Worm (Caenorhabditis elegans) whole organism, late embryonic: ENCODE results near the gene F54B11.11.

Experiments used
- C08G9.2 ChIP-seq: sonication (generic microtip); optimal IDR thresholded peaks from 2 replicates; lab custom pipeline; 2016; ENCODE audit warnings: mild to moderate bottlenecking, missing genetic modification characterization, moderate library complexity, missing compliant biosample characterization
- F13H6.1 ChIP-seq: sonication (generic microtip); optimal IDR thresholded peaks from 2 replicates; lab custom pipeline; 2016; ENCODE audit warnings: missing genetic modification characterization, missing compliant biosample characterization
- Y22D7AL.16 ChIP-seq: sonication (generic microtip); optimal IDR thresholded peaks from 2 replicates; lab custom pipeline; 2016; ENCODE audit warnings: missing genetic modification characterization, missing compliant biosample characterization
- ceh-18 ChIP-seq: sonication (generic microtip); optimal IDR thresholded peaks from 2 replicates; lab custom pipeline; 2016; ENCODE audit warnings: missing genetic modification characterization, missing compliant biosample characterization
- ceh-19 ChIP-seq: fragments of 200-800 bp; sonication (Bioruptor generic); optimal IDR thresholded peaks from 2 replicates; lab custom pipeline; 2018; ENCODE audit warnings: mild to moderate bottlenecking, missing genetic modification characterization, missing compliant biosample characterization
- ceh-24 ChIP-seq: sonication (generic microtip); optimal IDR thresholded peaks from 2 replicates; lab custom pipeline; 2016; ENCODE audit warnings: mild to moderate bottlenecking, missing genetic modification characterization, missing compliant biosample characterization
- ceh-31 ChIP-seq: sonication (generic microtip); optimal IDR thresholded peaks from 2 replicates; lab custom pipeline; 2016; ENCODE audit warnings: missing genetic modification characterization, missing compliant biosample characterization
- ceh-34 ChIP-seq: sonication (generic microtip); optimal IDR thresholded peaks from 2 replicates; lab custom pipeline; 2016; ENCODE audit warnings: mild to moderate bottlenecking, missing genetic modification characterization, missing compliant biosample characterization
- ceh-45 ChIP-seq: fragments of 200-800 bp; sonication (Bioruptor generic); IDR thresholded peaks from 2 replicates; pipeline ENCODE4 v1.3.6; 2022; ENCODE audit warnings: missing genetic modification reagents, missing genetic modification characterization, missing compliant biosample characterization
- ceh-48 ChIP-seq: sonication (generic microtip); optimal IDR thresholded peaks from 2 replicates; lab custom pipeline; 2016; ENCODE audit warnings: missing genetic modification characterization, inconsistent platforms, missing compliant biosample characterization
- ceh-9 ChIP-seq: sonication (generic microtip); optimal IDR thresholded peaks from 2 replicates; lab custom pipeline; 2016; ENCODE audit warnings: mild to moderate bottlenecking, missing genetic modification characterization, inconsistent platforms, missing compliant biosample characterization
- che-1 ChIP-seq: sonication (generic microtip); optimal IDR thresholded peaks from 2 replicates; lab custom pipeline; 2016; ENCODE audit warnings: mild to moderate bottlenecking, missing genetic modification characterization, missing compliant biosample characterization
- dmd-4 ChIP-seq: sonication (generic microtip); optimal IDR thresholded peaks from 2 replicates; lab custom pipeline; 2016; ENCODE audit warnings: borderline replicate concordance, missing genetic modification characterization, missing compliant biosample characterization
- elt-2 ChIP-seq: sonication (generic microtip); optimal IDR thresholded peaks from 2 replicates; lab custom pipeline; 2016; ENCODE audit warnings: missing genetic modification reagents, missing genetic modification characterization, missing compliant biosample characterization
- elt-4 ChIP-seq: sonication (generic microtip); optimal IDR thresholded peaks from 2 replicates; lab custom pipeline; 2016; ENCODE audit warnings: missing genetic modification characterization, missing compliant biosample characterization
- ets-4 ChIP-seq: sonication (generic microtip); optimal IDR thresholded peaks from 2 replicates; lab custom pipeline; 2016; ENCODE audit warnings: missing genetic modification characterization, missing compliant biosample characterization
- fkh-10 ChIP-seq: fragments of 150-350 bp; optimal IDR thresholded peaks from 2 replicates; lab custom pipeline; 2014; ENCODE audit warnings: missing biosample characterization, missing genetic modification reagents, missing genetic modification characterization
- gmeb-2 ChIP-seq: sonication (generic microtip); optimal IDR thresholded peaks from 2 replicates; lab custom pipeline; 2016; ENCODE audit warnings: missing genetic modification characterization, inconsistent platforms, missing compliant biosample characterization
- hlh-13 ChIP-seq: fragments of 200-800 bp; sonication (Bioruptor generic); optimal IDR thresholded peaks from 2 replicates; lab custom pipeline; 2018; ENCODE audit warnings: mild to moderate bottlenecking, missing genetic modification characterization, missing compliant biosample characterization
- hlh-15 ChIP-seq: sonication (generic microtip); optimal IDR thresholded peaks from 2 replicates; lab custom pipeline; 2016; ENCODE audit warnings: missing genetic modification characterization, missing compliant biosample characterization
- lim-6 ChIP-seq: sonication (generic microtip); optimal IDR thresholded peaks from 2 replicates; lab custom pipeline; 2016; ENCODE audit warnings: missing genetic modification characterization, missing compliant biosample characterization
- lin-11 ChIP-seq: fragments of 200-800 bp; sonication (Bioruptor generic); optimal IDR thresholded peaks from 2 replicates; lab custom pipeline; 2018; ENCODE audit warnings: mild to moderate bottlenecking, missing genetic modification characterization, missing compliant biosample characterization
- nhr-11 ChIP-seq: fragments of 150-350 bp; optimal IDR thresholded peaks from 2 replicates; lab custom pipeline; 2014; ENCODE audit warnings: missing biosample characterization, missing genetic modification characterization
- odd-2 ChIP-seq: sonication (generic microtip); optimal IDR thresholded peaks from 2 replicates; lab custom pipeline; 2017; ENCODE audit warnings: antibody characterized with exemption, mild to moderate bottlenecking, missing genetic modification characterization, missing compliant biosample characterization
- pax-1 ChIP-seq: fragments of 150-350 bp; optimal IDR thresholded peaks from 2 replicates; lab custom pipeline; 2014; ENCODE audit warnings: missing biosample characterization, missing genetic modification characterization
- pha-4 ChIP-seq: fragments of 150-350 bp; optimal IDR thresholded peaks from 2 replicates; lab custom pipeline; 2018; ENCODE audit warnings: missing biosample characterization, missing genetic modification reagents, missing genetic modification characterization
- rnt-1 ChIP-seq: sonication (generic microtip); optimal IDR thresholded peaks from 2 replicates; lab custom pipeline; 2016; ENCODE audit warnings: missing genetic modification characterization, missing compliant biosample characterization
- sdc-2 ChIP-seq: sonication (generic microtip); optimal IDR thresholded peaks from 2 replicates; lab custom pipeline; 2016; ENCODE audit warnings: missing genotype, missing genetic modification characterization, missing compliant biosample characterization
- sox-2 ChIP-seq: fragments of 200-800 bp; sonication (Bioruptor generic); IDR thresholded peaks from 2 replicates; pipeline ENCODE4 v1.3.6; 2022; ENCODE audit warnings: missing genetic modification reagents, missing genetic modification characterization, missing compliant biosample characterization
- tbx-7 ChIP-seq: sonication (generic microtip); optimal IDR thresholded peaks from 2 replicates; lab custom pipeline; 2016; ENCODE audit warnings: missing genotype, missing genetic modification characterization, missing compliant biosample characterization
- ttx-3 ChIP-seq: sonication (generic microtip); optimal IDR thresholded peaks from 2 replicates; lab custom pipeline; 2016; ENCODE audit warnings: missing genetic modification reagents, missing genetic modification characterization, missing compliant biosample characterization
- unc-42 ChIP-seq: sonication (generic microtip); optimal IDR thresholded peaks from 2 replicates; lab custom pipeline; 2016; ENCODE audit warnings: missing genotype, missing genetic modification characterization, missing compliant biosample characterization
- unc-55 ChIP-seq: sonication (generic microtip); optimal IDR thresholded peaks from 2 replicates; lab custom pipeline; 2017; ENCODE audit warnings: missing biosample characterization, missing genetic modification reagents, missing genetic modification characterization

The F54B11.11 gene

ce11 chrX:13550890-13551289 lies 27.7 kb upstream of the F54B11.11 start, which contains the start of gene odr-1:
TSS of gene odr-1 (minus strand) at chrX:13550990.
- TF ChIP-seq ceh-31 (tag; lab: Kevin White, UChicago) (no peak), ceh-48 (no peak)

ce11 chrX:13555098-13555497 lies 23.5 kb upstream of the F54B11.11 start:
- TF ChIP-seq che-1 (tag; lab: Kevin White, UChicago) (no peak), ceh-18 (peak; percentile 32), ceh-24 (no peak), unc-55 (GFP tag; lab: Kevin White, UChicago) (peak; percentile 53), hlh-15 (no peak), unc-42 (no peak), gmeb-2 (tag; lab: Kevin White, UChicago) (no peak), odd-2 (tag; lab: Kevin White, UChicago) (no peak), F13H6.1 (no peak)

ce11 chrX:13556066-13556465 lies 22.5 kb upstream of the F54B11.11 start, which contains the start of gene glb-20:
TSS of gene glb-20 (minus strand) at chrX:13556166.
- TF ChIP-seq che-1 (tag; lab: Kevin White, UChicago): no peak
- no peak for TF ChIP-seq ttx-3 (tag; lab: Kevin White, UChicago)
- no peak for TF ChIP-seq ceh-18
- no peak for TF ChIP-seq sox-2 (GFP tag; lab: Robert Waterston, UW)
- TF ChIP-seq ceh-19 (GFP tag; lab: Kevin White, UChicago): no peak
- TF ChIP-seq dmd-4 (tag; lab: Kevin White, UChicago): no peak
- TF ChIP-seq nhr-11 (tag; lab: Kevin White, UChicago): no peak
- TF ChIP-seq ceh-9 (tag; lab: Kevin White, UChicago): no peak
- TF ChIP-seq C08G9.2 (tag; lab: Kevin White, UChicago): no peak
- no peak for TF ChIP-seq odd-2 (tag; lab: Kevin White, UChicago)
- TF ChIP-seq ets-4 (tag; lab: Kevin White, UChicago): no peak
- TF ChIP-seq pha-4 (tag; lab: Kevin White, UChicago): no peak
- TF ChIP-seq rnt-1 (tag; lab: Kevin White, UChicago): no peak
- no peak for TF ChIP-seq elt-4 (tag; lab: Kevin White, UChicago)
- TF ChIP-seq, all 69 proteins: peak for 0

- TF ChIP-seq lin-11 (tag; lab: Kevin White, UChicago): no peak
- TF ChIP-seq ceh-34 (tag; lab: Kevin White, UChicago): peak; percentile 41
- TF ChIP-seq ceh-18: peak; percentile 1
- TF ChIP-seq, all 69 proteins: peak for 2
These were observed 19.9 kb upstream of the F54B11.11 start for ce11 chrX:13558667-13559066.

- TF ChIP-seq gmeb-2 (tag; lab: Kevin White, UChicago): no peak
- TF ChIP-seq tbx-7 (tag; lab: Kevin White, UChicago): no peak
- TF ChIP-seq sdc-2 (tag; lab: Kevin White, UChicago): no peak
- peak; percentile 16 for TF ChIP-seq ceh-18
- TF ChIP-seq fkh-10: no peak
These were observed 16.6 kb upstream of the F54B11.11 start for ce11 chrX:13561954-13562353.

ce11 chrX:13566436-13566835 lies 12.1 kb upstream of the F54B11.11 start, which contains the start of gene R01E6.2:
TSS of gene R01E6.2 (minus strand) at chrX:13566536.
- TF ChIP-seq hlh-13 (GFP tag; lab: Kevin White, UChicago): no peak
- no peak for TF ChIP-seq F13H6.1
- no peak for TF ChIP-seq pax-1
- no peak for TF ChIP-seq ceh-24
- TF ChIP-seq ceh-31 (tag; lab: Kevin White, UChicago): no peak
- TF ChIP-seq lin-11 (tag; lab: Kevin White, UChicago): no peak
- no peak for TF ChIP-seq elt-2 (tag; lab: Kevin White, UChicago)
- no peak for TF ChIP-seq Y22D7AL.16
- TF ChIP-seq ceh-45 (GFP tag; lab: Robert Waterston, UW): no peak
- TF ChIP-seq lim-6 (tag; lab: Kevin White, UChicago): no peak
- no peak for TF ChIP-seq ceh-9 (tag; lab: Kevin White, UChicago)
